Worm (Caenorhabditis elegans) whole organism, L1 larva: ENCODE measurements around the gene C01G5.4.

Experiments
- C34B4.2 ChIP-seq: sonication (generic microtip); optimal IDR thresholded peaks from 2 replicates; lab custom pipeline; 2017; ENCODE audit warnings: mild to moderate bottlenecking, missing genetic modification characterization, missing compliant biosample characterization
- Y116A8C.19 ChIP-seq: sonication (generic microtip); optimal IDR thresholded peaks from 2 replicates; lab custom pipeline; 2016; ENCODE audit warnings: missing compliant biosample characterization, missing genetic modification characterization, borderline replicate concordance
- aha-1 ChIP-seq: fragments of 150-350 bp; optimal IDR thresholded peaks from 2 replicates; lab custom pipeline; 2014; ENCODE audit warnings: missing biosample characterization, missing genetic modification characterization
- ceh-8 ChIP-seq: fragments of 200-800 bp; sonication (Bioruptor generic); optimal IDR thresholded peaks from 2 replicates; lab custom pipeline; 2018; ENCODE audit warnings: mild to moderate bottlenecking, missing genetic modification characterization, moderate library complexity, missing compliant biosample characterization
- ceh-82 ChIP-seq, 3 experiments: fragments of 150-350 bp in 1 of 3; sonication (generic microtip) in 2 of 3; optimal IDR thresholded peaks; 2 replicates each; lab custom pipeline; 2014 to 2017; ENCODE audit warnings: missing biosample characterization in 3 of 3, missing genetic modification characterization in 3 of 3
- ceh-90 ChIP-seq: sonication (generic microtip); optimal IDR thresholded peaks from 2 replicates; lab custom pipeline; 2016; ENCODE audit warnings: missing genetic modification characterization, missing compliant biosample characterization
- dpl-1 ChIP-seq, 3 experiments: fragments of 150-350 bp in 2 of 3; sonication (generic microtip) in 1 of 3; optimal IDR thresholded peaks; 2 replicates each; lab custom pipeline; 2014 to 2017; ENCODE audit warnings: missing biosample characterization in 3 of 3, missing genetic modification characterization in 3 of 3, missing genetic modification reagents in 3 of 3
- dsc-1 ChIP-seq: sonication (generic microtip); optimal IDR thresholded peaks from 2 replicates; lab custom pipeline; 2016; ENCODE audit warnings: mild to moderate bottlenecking, missing genetic modification characterization, missing compliant biosample characterization
- efl-1 ChIP-seq, 4 experiments: fragments of 150-350 bp; optimal IDR thresholded peaks in 3 of 4; peaks in 1 of 4; 1 replicate in 1 of 4; 2 replicates in 3 of 4; lab custom pipeline; 2014; ENCODE audit warnings: missing biosample characterization in 2 of 4, missing genetic modification characterization in 2 of 4, missing genetic modification reagents in 2 of 4
- elt-2 ChIP-seq: sonication (generic microtip); optimal IDR thresholded peaks from 2 replicates; lab custom pipeline; 2016; ENCODE audit warnings: missing genetic modification characterization, mild to moderate bottlenecking, inconsistent platforms, missing compliant biosample characterization, missing genetic modification reagents
- fos-1 ChIP-seq: fragments of 150-350 bp; optimal IDR thresholded peaks from 2 replicates; lab custom pipeline; 2014; ENCODE audit warnings: missing biosample characterization, missing genetic modification characterization
- grh-1 ChIP-seq: fragments of 200-800 bp; sonication (Bioruptor generic); IDR thresholded peaks from 2 replicates; pipeline ENCODE4 v1.3.6; 2022; ENCODE audit warnings: missing genetic modification reagents, missing genetic modification characterization, missing compliant biosample characterization
- hlh-17 ChIP-seq: fragments of 200-800 bp; sonication (Bioruptor generic); optimal IDR thresholded peaks from 2 replicates; lab custom pipeline; 2018; ENCODE audit warnings: missing genetic modification characterization, mild to moderate bottlenecking, missing compliant biosample characterization, moderate library complexity, borderline replicate concordance
- hpl-2 ChIP-seq: fragments of 150-350 bp; optimal IDR thresholded peaks from 2 replicates; lab custom pipeline; 2014; ENCODE audit warnings: missing biosample characterization, missing genetic modification reagents, missing genetic modification characterization
- irx-1 ChIP-seq: sonication (generic microtip); optimal IDR thresholded peaks from 2 replicates; lab custom pipeline; 2016; ENCODE audit warnings: missing genetic modification characterization, missing compliant biosample characterization
- isw-1 ChIP-seq: fragments of 200-800 bp; sonication (Bioruptor generic); IDR thresholded peaks from 2 replicates; pipeline ENCODE4 v1.3.6; 2022; ENCODE audit warnings: missing genetic modification characterization, missing compliant biosample characterization
- lin-14 ChIP-seq: fragments of 200-800 bp; sonication (Bioruptor generic); optimal IDR thresholded peaks from 2 replicates; lab custom pipeline; 2018; ENCODE audit warnings: mild to moderate bottlenecking, missing genetic modification characterization, moderate library complexity, missing compliant biosample characterization
- lin-15B ChIP-seq: fragments of 150-350 bp; sonication (generic microtip); optimal IDR thresholded peaks from 3 replicates; lab custom pipeline; 2014; ENCODE audit warnings: missing biosample characterization, missing genetic modification characterization
- lin-35 ChIP-seq, 2 experiments: fragments of 150-350 bp; optimal IDR thresholded peaks; 2 replicates each; lab custom pipeline; 2014; ENCODE audit warnings: missing biosample characterization in 2 of 2, missing genetic modification characterization in 2 of 2, missing genetic modification reagents in 2 of 2
- lin-39 ChIP-seq: fragments of 150-350 bp; optimal IDR thresholded peaks from 2 replicates; lab custom pipeline; 2014; ENCODE audit warnings: missing biosample characterization, missing genetic modification reagents, missing genetic modification characterization
- mab-9 ChIP-seq: fragments of 200-800 bp; sonication (Bioruptor generic); IDR thresholded peaks from 2 replicates; pipeline ENCODE4 v1.3.6; 2022; ENCODE audit warnings: missing genetic modification reagents, missing genetic modification characterization, missing compliant biosample characterization
- nhr-28 ChIP-seq: fragments of 150-350 bp; optimal IDR thresholded peaks from 2 replicates; lab custom pipeline; 2014; ENCODE audit warnings: missing biosample characterization, missing genetic modification characterization
- nhr-47 ChIP-seq: sonication (generic microtip); optimal IDR thresholded peaks from 2 replicates; lab custom pipeline; 2016; ENCODE audit warnings: mild to moderate bottlenecking, missing genetic modification characterization, moderate library complexity, missing compliant biosample characterization
- nhr-71 ChIP-seq: sonication (generic microtip); optimal IDR thresholded peaks from 2 replicates; lab custom pipeline; 2016; ENCODE audit warnings: mild to moderate bottlenecking, missing genetic modification characterization, moderate library complexity, missing compliant biosample characterization
- nhr-84 ChIP-seq: sonication (generic microtip); optimal IDR thresholded peaks from 2 replicates; lab custom pipeline; 2017; ENCODE audit warnings: missing biosample characterization, missing genetic modification characterization
- nhr-85 ChIP-seq: sonication (generic microtip); peaks from one replicate; lab custom pipeline; 2016; ENCODE audit warnings: missing genetic modification characterization, inconsistent platforms, missing compliant biosample characterization
- pag-3 ChIP-seq: sonication (generic microtip); optimal IDR thresholded peaks from 2 replicates; lab custom pipeline; 2017; ENCODE audit warnings: missing genetic modification characterization, mild to moderate bottlenecking, missing compliant biosample characterization, antibody characterized with exemption, borderline replicate concordance; ENCODE audit not compliant: insufficient read depth
- pqm-1 ChIP-seq: sonication (generic microtip); optimal IDR thresholded peaks from 3 replicates; lab custom pipeline; 2017; ENCODE audit warnings: missing biosample characterization, missing genetic modification characterization
- skn-1 ChIP-seq: fragments of 150-350 bp; optimal IDR thresholded peaks from 2 replicates; lab custom pipeline; 2014; ENCODE audit warnings: missing biosample characterization, missing genetic modification characterization
- snpc-4 ChIP-seq: fragments of 150-350 bp; optimal IDR thresholded peaks from 2 replicates; lab custom pipeline; 2014; ENCODE audit warnings: missing biosample characterization, missing genetic modification characterization
- snu-23 ChIP-seq: sonication (generic microtip); optimal IDR thresholded peaks from 2 replicates; lab custom pipeline; 2016; ENCODE audit warnings: missing genetic modification characterization, missing compliant biosample characterization
- tbx-2 ChIP-seq: sonication (generic microtip); optimal IDR thresholded peaks from 2 replicates; lab custom pipeline; 2016; ENCODE audit warnings: missing genetic modification characterization, missing compliant biosample characterization
- unc-62 ChIP-seq: fragments of 150-350 bp; optimal IDR thresholded peaks from 2 replicates; lab custom pipeline; 2014; ENCODE audit warnings: missing biosample characterization, missing genetic modification reagents, missing genetic modification characterization
- unc-86 ChIP-seq: sonication (generic microtip); optimal IDR thresholded peaks from 2 replicates; lab custom pipeline; 2016; ENCODE audit warnings: missing genetic modification characterization, missing compliant biosample characterization
- xbp-1 ChIP-seq: sonication (generic microtip); optimal IDR thresholded peaks from 2 replicates; lab custom pipeline; 2016; ENCODE audit warnings: missing genetic modification characterization, missing compliant biosample characterization

Gene C01G5.4

DNA sequence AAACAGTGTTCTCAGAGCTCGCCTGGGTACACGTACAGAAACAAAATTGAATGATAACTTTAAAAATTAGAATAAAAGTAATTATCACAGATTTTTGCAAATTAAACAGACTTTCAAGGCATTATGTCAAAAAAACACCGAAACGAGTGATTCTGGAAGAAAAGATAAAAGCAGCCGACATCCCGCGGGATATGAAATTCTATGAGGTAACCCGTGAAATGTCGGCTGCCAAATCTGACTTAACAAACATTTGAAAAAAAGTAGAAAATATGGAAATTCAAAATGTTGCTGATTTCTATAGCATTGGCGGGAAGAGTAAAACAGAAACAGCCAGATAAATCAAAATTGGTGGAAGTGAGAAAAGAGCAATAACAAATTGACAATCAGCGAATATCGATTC lies 34.1 kb downstream of the C01G5.4 start:
- TF ChIP-seq snpc-4 (tag; lab: Kevin White, UChicago), result peak; percentile 13
- TF ChIP-seq pqm-1 (tag; lab: Kevin White, UChicago), result no peak

ce11 chrIV:6572238-6572637 lies 40.7 kb downstream of the C01G5.4 start, which contains the start of gene bicd-1:
TSS of gene bicd-1 (minus strand) at chrIV:6572338.
- TF ChIP-seq dsc-1 (tag; lab: Kevin White, UChicago) (no peak), grh-1 (GFP tag; lab: Robert Waterston, UW) (no peak), nhr-47 (tag; lab: Kevin White, UChicago) (no peak), aha-1 (no peak), lin-39 (tag; lab: Kevin White, UChicago) (no peak), elt-2 (tag; lab: Kevin White, UChicago) (no peak), mab-9 (GFP tag; lab: Robert Waterston, UW) (no peak), unc-62 (no peak), ceh-8 (no peak), ceh-90 (tag; lab: Kevin White, UChicago) (no peak), fos-1 (no peak), skn-1 (tag; lab: Kevin White, UChicago) (no peak), snpc-4 (tag; lab: Kevin White, UChicago) (no peak), lin-15B (tag; lab: Kevin White, UChicago) (no peak), unc-86 (tag; lab: Kevin White, UChicago) (no peak), ceh-82 (tag; optimal IDR thresholded peaks at IDR 0.05; lab: Kevin White, UChicago) (no peak), nhr-84 (no peak)

DNA sequence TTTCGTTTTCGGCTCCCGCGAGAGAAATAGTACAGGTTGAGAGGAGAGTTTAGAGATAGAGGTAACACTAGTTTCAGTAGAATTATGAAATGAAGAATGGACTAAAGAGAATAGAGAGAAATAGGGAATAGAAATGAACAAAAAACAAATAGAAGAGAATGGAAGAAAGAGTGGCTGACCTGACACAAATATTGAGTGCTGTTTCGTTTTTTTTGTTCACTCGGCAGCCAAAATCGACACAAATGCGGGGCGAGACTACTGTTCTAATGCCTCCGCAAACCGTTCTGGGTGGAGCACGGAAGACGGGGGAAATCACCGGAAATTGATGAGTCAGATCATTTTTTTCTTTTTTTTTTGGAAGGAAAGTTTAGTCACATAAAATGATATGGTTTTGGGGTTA lies 41.1 kb downstream of the C01G5.4 start:
- TF ChIP-seq efl-1 (optimal IDR thresholded peaks at IDR 0.05; lab: Kevin White, UChicago) (no peak), efl-1 (GFP tag; optimal IDR thresholded peaks at IDR 0.05 in 1 of 2; lab: Kevin White, UChicago) (peak in 1 of 2 experiments; percentile 84), snu-23 (GFP tag; lab: Kevin White, UChicago) (peak; percentile 4), Y116A8C.19 (tag; lab: Kevin White, UChicago) (no peak), xbp-1 (tag; lab: Kevin White, UChicago) (no peak)

- no peak for TF ChIP-seq dpl-1 (GFP tag; optimal IDR thresholded peaks at IDR 0.05; lab: Kevin White, UChicago)
- TF ChIP-seq tbx-2 (tag; lab: Kevin White, UChicago), result no peak
- TF ChIP-seq pqm-1 (tag; lab: Kevin White, UChicago), result no peak
- TF ChIP-seq C34B4.2, result no peak
- peak in 1 of 3 experiments; percentile 20 for TF ChIP-seq ceh-82 (tag; optimal IDR thresholded peaks at IDR 0.05; lab: Kevin White, UChicago)
- TF ChIP-seq isw-1, result no peak
- peak in 1 of 2 experiments; percentile 31 for TF ChIP-seq lin-35 (GFP tag; optimal IDR thresholded peaks at IDR 0.05; lab: Kevin White, UChicago)
- no peak for TF ChIP-seq nhr-85 (tag; lab: Kevin White, UChicago)
- TF ChIP-seq dsc-1 (tag; lab: Kevin White, UChicago), result peak; percentile 9
- TF ChIP-seq nhr-28 (tag; lab: Kevin White, UChicago), result no peak
- TF ChIP-seq efl-1 (optimal IDR thresholded peaks at IDR 0.05; lab: Kevin White, UChicago), result peak in 1 of 2 experiments; percentile 18
- no peak for TF ChIP-seq efl-1 (GFP tag; optimal IDR thresholded peaks at IDR 0.05 in 1 of 2; lab: Kevin White, UChicago)
- peak; percentile 26 for TF ChIP-seq nhr-71
- no peak for TF ChIP-seq xbp-1 (tag; lab: Kevin White, UChicago)
- TF ChIP-seq hlh-17, result no peak
- TF ChIP-seq pag-3 (tag; lab: Kevin White, UChicago), result no peak
- TF ChIP-seq lin-14 (GFP tag; lab: Kevin White, UChicago), result no peak
- TF ChIP-seq hpl-2 (GFP tag; lab: Kevin White, UChicago), result no peak
- no peak for TF ChIP-seq irx-1 (tag; lab: Kevin White, UChicago)
These were observed 42.8 kb downstream of the C01G5.4 start for ce11 chrIV:6574343-6574742.
